Worm (Caenorhabditis elegans) whole organism, young adult: ENCODE data around the gene srg-23.
"Not testable (repeated sequence)": the region's sequence is repeated elsewhere in the genome, so short reads cannot be mapped to it uniquely, and the experiment has no call there.

Source experiments
- F22D6.2 ChIP-seq: sonication (generic microtip); optimal IDR thresholded peaks from 2 replicates; lab custom pipeline; 2016; ENCODE audit warnings: mild to moderate bottlenecking, missing genetic modification characterization, missing compliant biosample characterization
- F23B12.7 ChIP-seq: sonication (generic microtip); optimal IDR thresholded peaks from 2 replicates; lab custom pipeline; 2017; ENCODE audit warnings: missing genetic modification characterization, mild to moderate bottlenecking, missing compliant biosample characterization, antibody characterized with exemption, moderate library complexity; ENCODE audit not compliant: insufficient read depth
- F52B5.7 ChIP-seq: sonication (generic microtip); optimal IDR thresholded peaks from 2 replicates; lab custom pipeline; 2016; ENCODE audit warnings: mild to moderate bottlenecking, missing genetic modification characterization, missing compliant biosample characterization
- F57A8.1 ChIP-seq: fragments of 200-800 bp; sonication (Bioruptor generic); optimal IDR thresholded peaks from 2 replicates; lab custom pipeline; 2018; ENCODE audit warnings: mild to moderate bottlenecking, missing genetic modification characterization, moderate library complexity, missing compliant biosample characterization
- Y53G8AR.9 ChIP-seq: fragments of 200-800 bp; sonication (Bioruptor generic); conservative IDR thresholded peaks from 2 replicates; pipeline ENCODE4 v1.3.6; 2022; ENCODE audit warnings: missing genetic modification reagents, missing genetic modification characterization, missing compliant biosample characterization
- ama-1 ChIP-seq, 3 experiments: fragments of 150-350 bp in 1 of 3; sonication (generic microtip) in 2 of 3; optimal IDR thresholded peaks; 2 replicates each; lab custom pipeline; 2014 to 2018; ENCODE audit warnings: missing biosample characterization in 2 of 3, missing genetic modification characterization in 2 of 3, missing genetic modification reagents in 2 of 3
- attf-3 ChIP-seq: fragments of 200-800 bp; sonication (Bioruptor generic); conservative IDR thresholded peaks from 2 replicates; pipeline ENCODE4 v1.3.6; 2022; ENCODE audit warnings: missing genetic modification reagents, missing genetic modification characterization, missing compliant biosample characterization
- attf-5 ChIP-seq: fragments of 200-800 bp; sonication (Bioruptor generic); optimal IDR thresholded peaks from 2 replicates; lab custom pipeline; 2018; ENCODE audit warnings: mild to moderate bottlenecking, missing genetic modification characterization, missing compliant biosample characterization
- attf-6 ChIP-seq: fragments of 200-800 bp; sonication (Bioruptor generic); IDR thresholded peaks from 2 replicates; pipeline ENCODE4 v1.3.6; 2022; ENCODE audit warnings: missing genetic modification reagents, missing genetic modification characterization, missing compliant biosample characterization
- cebp-1 ChIP-seq, 2 experiments: fragments of 200-800 bp in 1 of 2; sonication (Bioruptor generic) in 1 of 2; sonication (generic microtip) in 1 of 2; IDR thresholded peaks in 1 of 2; optimal IDR thresholded peaks in 1 of 2; 2 replicates each; pipeline versions ENCODE4 v1.3.6 to Lab custom; 2017 to 2022; ENCODE audit warnings: missing compliant biosample characterization in 2 of 2, missing genetic modification characterization in 2 of 2, mild to moderate bottlenecking in 1 of 2, missing genetic modification reagents in 1 of 2, moderate library complexity in 1 of 2
- ceh-58 ChIP-seq: fragments of 200-800 bp; sonication (Bioruptor generic); IDR thresholded peaks from 2 replicates; pipeline ENCODE4 v1.3.6; 2022; ENCODE audit warnings: missing genetic modification characterization, missing compliant biosample characterization
- chd-7 ChIP-seq: sonication (generic microtip); optimal IDR thresholded peaks from 2 replicates; lab custom pipeline; 2016; ENCODE audit warnings: mild to moderate bottlenecking, missing genetic modification characterization, moderate library complexity, missing compliant biosample characterization
- dox-1 ChIP-seq: fragments of 200-800 bp; sonication (Bioruptor generic); IDR thresholded peaks from 2 replicates; pipeline ENCODE4 v1.3.6; 2022; ENCODE audit warnings: missing genetic modification reagents, missing genetic modification characterization, missing compliant biosample characterization
- dpff-1 ChIP-seq: sonication (generic microtip); optimal IDR thresholded peaks from 2 replicates; lab custom pipeline; 2017; ENCODE audit warnings: mild to moderate bottlenecking, missing genetic modification characterization, missing compliant biosample characterization
- dpl-1 ChIP-seq: fragments of 150-350 bp; optimal IDR thresholded peaks from 2 replicates; lab custom pipeline; 2014; ENCODE audit warnings: missing biosample characterization, missing genetic modification reagents, missing genetic modification characterization
- ekl-4 ChIP-seq: fragments of 200-800 bp; sonication (Bioruptor generic); IDR thresholded peaks from 2 replicates; pipeline ENCODE4 v1.3.6; 2022; ENCODE audit warnings: missing genetic modification reagents, missing genetic modification characterization, missing compliant biosample characterization
- ets-4 ChIP-seq: fragments of 200-800 bp; sonication (Bioruptor generic); optimal IDR thresholded peaks from 2 replicates; lab custom pipeline; 2018; ENCODE audit warnings: mild to moderate bottlenecking, missing genetic modification characterization, missing compliant biosample characterization
- hlh-12 ChIP-seq: sonication (generic microtip); optimal IDR thresholded peaks from 2 replicates; lab custom pipeline; 2016; ENCODE audit warnings: missing genetic modification characterization, missing compliant biosample characterization
- hmg-1.2 ChIP-seq: fragments of 200-800 bp; sonication (Bioruptor generic); IDR thresholded peaks from 2 replicates; pipeline ENCODE4 v1.3.6; 2022; ENCODE audit warnings: missing genetic modification reagents, missing genetic modification characterization, missing compliant biosample characterization
- hsf-1 ChIP-seq: fragments of 200-800 bp; sonication (Bioruptor generic); IDR thresholded peaks from 2 replicates; pipeline ENCODE4 v1.3.6; 2022; ENCODE audit warnings: missing genetic modification reagents, missing genetic modification characterization, missing compliant biosample characterization
- let-526 ChIP-seq: fragments of 200-800 bp; sonication (Bioruptor generic); IDR thresholded peaks from 2 replicates; pipeline ENCODE4 v1.3.6; 2022; ENCODE audit warnings: missing genetic modification reagents, missing genetic modification characterization, missing compliant biosample characterization
- lin-35 ChIP-seq, 3 experiments: fragments of 150-350 bp in 2 of 3; sonication (generic microtip) in 1 of 3; optimal IDR thresholded peaks; 2 replicates each; lab custom pipeline; 2014 to 2018; ENCODE audit warnings: missing biosample characterization in 3 of 3, missing genetic modification characterization in 3 of 3, missing genetic modification reagents in 3 of 3
- lsl-1 ChIP-seq: fragments of 200-800 bp; sonication (Bioruptor generic); optimal IDR thresholded peaks from 2 replicates; lab custom pipeline; 2018; ENCODE audit warnings: mild to moderate bottlenecking, missing genetic modification characterization, moderate library complexity, missing compliant biosample characterization
- madf-10 ChIP-seq: sonication (generic microtip); optimal IDR thresholded peaks from 2 replicates; lab custom pipeline; 2016; ENCODE audit warnings: mild to moderate bottlenecking, missing genetic modification characterization, missing compliant biosample characterization
- madf-3 ChIP-seq: fragments of 200-800 bp; sonication (Bioruptor generic); IDR thresholded peaks from 2 replicates; pipeline ENCODE4 v1.3.6; 2022; ENCODE audit warnings: missing genetic modification reagents, missing genetic modification characterization, missing compliant biosample characterization
- nfya-1 ChIP-seq: sonication (generic microtip); optimal IDR thresholded peaks from 2 replicates; lab custom pipeline; 2017; ENCODE audit warnings: antibody characterized with exemption, missing compliant biosample characterization, missing genetic modification characterization, borderline replicate concordance; ENCODE audit not compliant: insufficient read depth
- nhr-80 ChIP-seq: sonication (generic microtip); optimal IDR thresholded peaks from 2 replicates; lab custom pipeline; 2016; ENCODE audit warnings: missing genetic modification characterization, missing compliant biosample characterization
- nhr-90 ChIP-seq: sonication (generic microtip); optimal IDR thresholded peaks from 2 replicates; lab custom pipeline; 2016; ENCODE audit warnings: missing genotype, mild to moderate bottlenecking, missing genetic modification characterization, missing compliant biosample characterization
- pbrm-1 ChIP-seq: fragments of 200-800 bp; sonication (Bioruptor generic); IDR thresholded peaks from 2 replicates; pipeline ENCODE4 v1.3.6; 2022; ENCODE audit warnings: missing genetic modification reagents, missing genetic modification characterization, missing compliant biosample characterization
- repo-1 ChIP-seq: sonication (generic microtip); optimal IDR thresholded peaks from 2 replicates; lab custom pipeline; 2017; ENCODE audit warnings: mild to moderate bottlenecking, missing genetic modification characterization, missing compliant biosample characterization
- sdz-38 ChIP-seq: sonication (generic microtip); optimal IDR thresholded peaks from 2 replicates; lab custom pipeline; 2016; ENCODE audit warnings: missing genotype, missing genetic modification characterization, missing compliant biosample characterization
- snpc-4 ChIP-seq, 5 experiments: fragments of 150-350 bp in 1 of 5; sonication (generic microtip) in 4 of 5; optimal IDR thresholded peaks; 2 replicates each; lab custom pipeline; 2014 to 2018; ENCODE audit warnings: missing genetic modification characterization in 5 of 5, missing biosample characterization in 3 of 5, antibody characterized with exemption in 2 of 5, mild to moderate bottlenecking in 2 of 5, missing compliant biosample characterization in 2 of 5, missing genotype in 2 of 5, moderate library complexity in 2 of 5, missing genetic modification reagents in 1 of 5
- sptf-2 ChIP-seq: fragments of 200-800 bp; sonication (Bioruptor generic); optimal IDR thresholded peaks from 2 replicates; lab custom pipeline; 2018; ENCODE audit warnings: mild to moderate bottlenecking, missing genetic modification characterization, missing compliant biosample characterization
- tlf-1 ChIP-seq: fragments of 200-800 bp; sonication (Bioruptor generic); optimal IDR thresholded peaks from 2 replicates; lab custom pipeline; 2018; ENCODE audit warnings: mild to moderate bottlenecking, missing genetic modification characterization, missing compliant biosample characterization

Gene srg-23

DNA sequence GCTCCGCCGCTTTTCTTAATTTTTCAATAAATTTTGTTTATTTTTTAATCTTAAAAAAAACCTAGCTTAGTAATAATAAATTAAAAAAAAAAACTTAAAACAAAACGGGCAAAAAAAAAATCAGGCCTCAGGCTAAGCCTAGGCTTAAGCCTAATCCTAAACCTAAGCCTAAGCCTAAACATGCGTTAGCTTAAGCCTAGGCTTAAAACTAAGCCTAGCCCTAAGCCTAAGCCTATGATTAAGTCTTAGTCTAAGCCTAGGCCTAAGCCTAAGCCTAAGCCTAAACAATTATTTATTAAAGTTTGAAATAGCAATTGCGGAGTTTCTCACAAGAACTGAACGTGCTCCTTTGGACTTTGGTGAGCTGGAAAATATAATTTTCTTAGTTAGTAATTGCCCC, 39.3 kb upstream of the srg-23 start (continued):
- no peak for TF ChIP-seq lin-35 (GFP tag; optimal IDR thresholded peaks at IDR 0.05; lab: Kevin White, UChicago)

DNA sequence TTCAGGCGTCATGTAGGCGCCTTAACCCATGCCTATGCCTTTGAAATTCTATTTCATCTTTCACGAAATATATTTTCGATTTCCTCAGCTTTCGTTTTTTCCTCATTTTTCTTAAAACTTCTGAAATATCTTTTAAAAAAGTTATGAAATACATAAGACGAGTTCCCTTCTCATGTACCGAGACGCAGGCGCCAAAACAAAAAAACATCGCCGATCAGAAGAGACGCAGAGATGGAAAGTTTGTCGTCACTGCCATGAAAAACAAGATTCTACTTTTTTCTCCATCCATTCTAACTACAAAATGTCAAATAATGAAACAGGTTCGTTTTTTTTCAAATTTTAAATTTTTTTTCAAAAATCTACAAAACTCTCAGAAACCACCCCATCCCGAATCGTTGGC, 33.0 kb upstream of the srg-23 start, which contains the start of gene chil-24:
TSS of gene chil-24 (plus strand) at position 156 of the 400 bp plus-strand sequence.
- TF ChIP-seq ama-1 (optimal IDR thresholded peaks at IDR 0.05; lab: Kevin White, UChicago) (no peak), ama-1 (GFP tag; optimal IDR thresholded peaks at IDR 0.05; lab: Kevin White, UChicago) (no peak), madf-3 (no peak), ekl-4 (GFP tag; lab: Robert Waterston, UW) (no peak), sdz-38 (no peak), attf-5 (GFP tag; lab: Kevin White, UChicago) (peak; percentile 35), cebp-1 (GFP tag; IDR thresholded peaks at IDR 0.05; lab: Robert Waterston, UW) (no peak), cebp-1 (tag; optimal IDR thresholded peaks at IDR 0.05; lab: Kevin White, UChicago) (peak; percentile 78), hlh-12 (no peak), pbrm-1 (GFP tag; lab: Robert Waterston, UW) (no peak), hmg-1.2 (peak; percentile 96), lsl-1 (GFP tag; lab: Kevin White, UChicago) (no peak)
- TF ChIP-seq, all 124 proteins: peak for 3

DNA sequence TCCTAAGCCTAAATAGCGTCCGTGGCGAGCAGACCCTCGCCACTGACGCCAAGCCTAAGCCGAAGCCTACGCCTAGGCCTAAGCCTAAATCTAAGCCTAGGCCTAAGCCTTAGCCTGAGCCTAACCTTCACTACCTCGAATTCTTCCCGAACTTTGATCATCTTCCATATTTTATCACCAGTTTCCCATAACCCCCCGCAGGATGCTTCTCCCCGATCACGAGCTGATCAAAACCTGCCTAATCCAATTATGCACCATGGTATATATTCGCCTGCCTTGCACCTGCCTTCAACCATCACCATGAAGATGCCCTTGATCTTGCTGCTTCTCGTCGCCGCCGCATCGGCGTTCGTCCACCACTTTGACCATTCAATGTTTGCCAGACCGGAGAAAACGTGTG, 30.8 kb upstream of the srg-23 start, which contains the start of gene ins-31:
TSS of gene ins-31 (plus strand) at position 301 of the 400 bp plus-strand sequence.
- not testable (repeated sequence) for TF ChIP-seq nfya-1 (tag; lab: Kevin White, UChicago); ets-4; let-526

DNA sequence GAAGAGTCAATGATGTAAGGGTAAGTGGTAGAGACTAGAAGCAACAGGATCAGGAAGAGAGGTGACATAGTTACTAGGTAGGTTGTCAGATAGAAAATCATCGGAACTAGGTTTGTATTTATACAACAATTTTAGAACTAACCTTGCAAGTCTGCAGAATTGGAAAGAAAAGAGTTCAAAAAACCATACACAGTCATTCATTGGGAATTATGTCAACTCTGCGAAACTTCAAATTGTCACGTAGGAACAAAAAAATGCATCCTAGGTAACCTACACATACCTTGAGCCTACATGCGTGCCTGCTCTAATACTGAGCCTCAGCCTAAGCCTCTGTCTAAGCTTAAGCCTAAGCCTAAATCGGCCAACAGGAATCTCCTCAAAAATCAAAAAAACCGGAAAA, 30.4 kb upstream of the srg-23 start, which contains the start of gene ins-19:
TSS of gene ins-19 (minus strand) at position 101 of the 400 bp plus-strand sequence.
- TF ChIP-seq F23B12.7 (tag; lab: Kevin White, UChicago) (no peak), F52B5.7 (tag; lab: Kevin White, UChicago) (no peak), dpl-1 (GFP tag; lab: Kevin White, UChicago) (no peak), snpc-4 (GFP tag; optimal IDR thresholded peaks at IDR 0.05; lab: Kevin White, UChicago) (no peak), snpc-4 (tag; optimal IDR thresholded peaks at IDR 0.05; lab: Kevin White, UChicago) (no peak), madf-10 (tag; lab: Kevin White, UChicago) (no peak), dox-1 (GFP tag; lab: Robert Waterston, UW) (no peak), nhr-80 (tag; lab: Kevin White, UChicago) (no peak), attf-6 (GFP tag; lab: Robert Waterston, UW) (no peak), attf-3 (no peak), F22D6.2 (tag; lab: Kevin White, UChicago) (no peak)
- TF ChIP-seq, all 124 proteins: peak for 0

DNA sequence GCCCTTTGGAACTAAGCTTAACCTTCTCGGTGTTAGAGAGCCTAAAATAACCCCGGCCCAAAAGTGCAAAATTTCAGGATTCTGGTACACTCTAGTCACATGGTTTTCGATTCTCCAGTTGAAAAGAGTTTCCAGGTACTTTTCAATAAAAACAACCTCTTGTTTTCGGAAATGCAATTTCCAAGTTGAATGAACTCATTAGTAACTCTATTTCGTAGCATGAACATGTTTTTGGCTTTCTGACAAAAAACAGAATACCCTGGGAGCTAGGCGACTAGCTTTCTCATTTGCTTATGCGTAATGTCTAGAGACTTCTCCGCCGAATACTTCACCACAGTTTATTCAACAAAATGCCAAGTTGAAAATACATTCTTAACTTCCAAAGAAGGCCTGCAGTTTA, 27.2 kb upstream of the srg-23 start, which contains the start of gene srh-71:
TSS of gene srh-71 (plus strand) at position 301 of the 400 bp plus-strand sequence.
- TF ChIP-seq F57A8.1 (GFP tag; lab: Kevin White, UChicago) (no peak), chd-7 (no peak), dpff-1 (tag; lab: Kevin White, UChicago) (no peak), hsf-1 (no peak), repo-1 (tag; lab: Kevin White, UChicago) (no peak), sptf-2 (GFP tag; lab: Kevin White, UChicago) (no peak), lin-35 (GFP tag; optimal IDR thresholded peaks at IDR 0.05; lab: Kevin White, UChicago) (no peak), let-526 (no peak), ceh-58 (no peak), hmg-1.2 (no peak), F22D6.2 (tag; lab: Kevin White, UChicago) (no peak), nhr-90 (tag; lab: Kevin White, UChicago) (no peak), tlf-1 (GFP tag; lab: Kevin White, UChicago) (no peak), Y53G8AR.9 (no peak)
